Worm (Caenorhabditis elegans): ENCODE data around the gene srd-39.
"Not testable (repeated sequence)": the region's sequence is repeated elsewhere in the genome, so short reads cannot be mapped to it uniquely, and the experiment has no call there.

- TF ChIP-seq nhr-10 (tag; optimal IDR thresholded peaks at IDR 0.05); nhr-11 (tag; optimal IDR thresholded peaks at IDR 0.05); dmd-9 (GFP tag; IDR thresholded peaks at IDR 0.05); lin-39 (tag; optimal IDR thresholded peaks at IDR 0.05): not testable (repeated sequence)
Measured at ce11 chrX:13261037-13261592, 39.3 kb downstream of the srd-39 start.

Measured in whole organism, L4 larva.